Worm (Caenorhabditis elegans) whole organism, late embryonic: Measurements from ENCODE around the gene F29B9.12.
A peak's percentile ranks its signal among the peaks of the same experiment; 100 is the strongest.

ENCODE experiments used
- C38D4.7 ChIP-seq: fragments of 200-800 bp; sonication (Bioruptor generic); optimal IDR thresholded peaks from 2 replicates; lab custom pipeline; 2018; ENCODE audit warnings: mild to moderate bottlenecking, missing genetic modification characterization, moderate library complexity, missing compliant biosample characterization
- F13H6.1 ChIP-seq: sonication (generic microtip); optimal IDR thresholded peaks from 2 replicates; lab custom pipeline; 2016; ENCODE audit warnings: missing genetic modification characterization, missing compliant biosample characterization
- K02D7.2 ChIP-seq: sonication (generic microtip); optimal IDR thresholded peaks from 2 replicates; lab custom pipeline; 2017; ENCODE audit warnings: mild to moderate bottlenecking, missing genetic modification characterization, missing compliant biosample characterization
- T23F11.4 ChIP-seq: fragments of 200-800 bp; sonication (Bioruptor generic); optimal IDR thresholded peaks from 2 replicates; lab custom pipeline; 2018; ENCODE audit warnings: mild to moderate bottlenecking, missing genetic modification characterization, missing compliant biosample characterization
- ahr-1 ChIP-seq: sonication (generic microtip); optimal IDR thresholded peaks from 2 replicates; lab custom pipeline; 2016; ENCODE audit warnings: missing genetic modification characterization, missing compliant biosample characterization
- ceh-14 ChIP-seq: sonication (generic microtip); optimal IDR thresholded peaks from 2 replicates; lab custom pipeline; 2016; ENCODE audit warnings: missing genotype, missing genetic modification characterization, missing compliant biosample characterization
- ceh-22 ChIP-seq: sonication (generic microtip); optimal IDR thresholded peaks from 2 replicates; lab custom pipeline; 2017; ENCODE audit warnings: missing biosample characterization, missing genetic modification characterization
- ceh-30 ChIP-seq: fragments of 150-350 bp; optimal IDR thresholded peaks from 2 replicates; lab custom pipeline; 2014; ENCODE audit warnings: missing biosample characterization, missing genetic modification characterization
- ceh-31 ChIP-seq: sonication (generic microtip); optimal IDR thresholded peaks from 2 replicates; lab custom pipeline; 2016; ENCODE audit warnings: missing genetic modification characterization, missing compliant biosample characterization
- ceh-45 ChIP-seq: fragments of 200-800 bp; sonication (Bioruptor generic); IDR thresholded peaks from 2 replicates; pipeline ENCODE4 v1.3.6; 2022; ENCODE audit warnings: missing genetic modification reagents, missing genetic modification characterization, missing compliant biosample characterization
- ceh-6 ChIP-seq: fragments of 200-800 bp; sonication (Bioruptor generic); optimal IDR thresholded peaks from 2 replicates; lab custom pipeline; 2018; ENCODE audit warnings: mild to moderate bottlenecking, missing genetic modification characterization, missing compliant biosample characterization
- ceh-9 ChIP-seq: sonication (generic microtip); optimal IDR thresholded peaks from 2 replicates; lab custom pipeline; 2016; ENCODE audit warnings: mild to moderate bottlenecking, missing genetic modification characterization, inconsistent platforms, missing compliant biosample characterization
- dmd-4 ChIP-seq: sonication (generic microtip); optimal IDR thresholded peaks from 2 replicates; lab custom pipeline; 2016; ENCODE audit warnings: borderline replicate concordance, missing genetic modification characterization, missing compliant biosample characterization
- elt-2 ChIP-seq: sonication (generic microtip); optimal IDR thresholded peaks from 2 replicates; lab custom pipeline; 2016; ENCODE audit warnings: missing genetic modification reagents, missing genetic modification characterization, missing compliant biosample characterization
- ets-4 ChIP-seq: sonication (generic microtip); optimal IDR thresholded peaks from 2 replicates; lab custom pipeline; 2016; ENCODE audit warnings: missing genetic modification characterization, missing compliant biosample characterization
- fax-1 ChIP-seq: sonication (generic microtip); optimal IDR thresholded peaks from 2 replicates; lab custom pipeline; 2016; ENCODE audit warnings: missing genotype, missing genetic modification characterization, missing compliant biosample characterization
- fkh-10 ChIP-seq: fragments of 150-350 bp; optimal IDR thresholded peaks from 2 replicates; lab custom pipeline; 2014; ENCODE audit warnings: missing biosample characterization, missing genetic modification reagents, missing genetic modification characterization
- gmeb-2 ChIP-seq: sonication (generic microtip); optimal IDR thresholded peaks from 2 replicates; lab custom pipeline; 2016; ENCODE audit warnings: missing genetic modification characterization, inconsistent platforms, missing compliant biosample characterization
- hlh-15 ChIP-seq: sonication (generic microtip); optimal IDR thresholded peaks from 2 replicates; lab custom pipeline; 2016; ENCODE audit warnings: missing genetic modification characterization, missing compliant biosample characterization
- mec-3 ChIP-seq: sonication (generic microtip); optimal IDR thresholded peaks from 2 replicates; lab custom pipeline; 2016; ENCODE audit warnings: borderline replicate concordance, missing genetic modification characterization, missing compliant biosample characterization
- nfya-1 ChIP-seq: sonication (generic microtip); optimal IDR thresholded peaks from 2 replicates; lab custom pipeline; 2017; ENCODE audit warnings: missing genetic modification characterization, mild to moderate bottlenecking, missing compliant biosample characterization, antibody characterized with exemption, moderate library complexity
- nhr-232 ChIP-seq: sonication (generic microtip); optimal IDR thresholded peaks from 2 replicates; lab custom pipeline; 2016; ENCODE audit warnings: missing genetic modification characterization, missing compliant biosample characterization
- npax-4 ChIP-seq: sonication (generic microtip); optimal IDR thresholded peaks from 2 replicates; lab custom pipeline; 2016; ENCODE audit warnings: missing genetic modification characterization, missing compliant biosample characterization
- pag-3 ChIP-seq: sonication (generic microtip); optimal IDR thresholded peaks from 2 replicates; lab custom pipeline; 2016; ENCODE audit warnings: missing compliant biosample characterization, missing genetic modification characterization, borderline replicate concordance
- pat-9 ChIP-seq: fragments of 200-800 bp; sonication (Bioruptor generic); optimal IDR thresholded peaks from 2 replicates; lab custom pipeline; 2018; ENCODE audit warnings: mild to moderate bottlenecking, missing genetic modification characterization, moderate library complexity, missing compliant biosample characterization
- pax-1 ChIP-seq: fragments of 150-350 bp; optimal IDR thresholded peaks from 2 replicates; lab custom pipeline; 2014; ENCODE audit warnings: missing biosample characterization, missing genetic modification characterization
- ref-2 ChIP-seq: sonication (generic microtip); optimal IDR thresholded peaks from 2 replicates; lab custom pipeline; 2016; ENCODE audit warnings: missing genetic modification characterization, missing compliant biosample characterization
- sox-4 ChIP-seq: sonication (generic microtip); optimal IDR thresholded peaks from 2 replicates; lab custom pipeline; 2017; ENCODE audit warnings: mild to moderate bottlenecking, missing genetic modification characterization, inconsistent platforms, missing compliant biosample characterization
- tbx-2 ChIP-seq: sonication (generic microtip); optimal IDR thresholded peaks from 2 replicates; lab custom pipeline; 2016; ENCODE audit warnings: missing genetic modification characterization, missing compliant biosample characterization
- tbx-7 ChIP-seq: sonication (generic microtip); optimal IDR thresholded peaks from 2 replicates; lab custom pipeline; 2016; ENCODE audit warnings: missing genotype, missing genetic modification characterization, missing compliant biosample characterization
- ttx-3 ChIP-seq: sonication (generic microtip); optimal IDR thresholded peaks from 2 replicates; lab custom pipeline; 2016; ENCODE audit warnings: missing genetic modification reagents, missing genetic modification characterization, missing compliant biosample characterization
- unc-3 ChIP-seq, 2 experiments: fragments of 200-800 bp in 1 of 2; sonication (Bioruptor generic) in 1 of 2; sonication (generic microtip) in 1 of 2; conservative IDR thresholded peaks in 1 of 2; optimal IDR thresholded peaks in 1 of 2; 2 replicates each; pipeline versions ENCODE4 v1.3.6 to Lab custom; 2016 to 2022; ENCODE audit warnings: missing compliant biosample characterization in 2 of 2, missing genetic modification characterization in 2 of 2, missing genetic modification reagents in 1 of 2
- unc-55 ChIP-seq: sonication (generic microtip); optimal IDR thresholded peaks from 2 replicates; lab custom pipeline; 2017; ENCODE audit warnings: missing biosample characterization, missing genetic modification reagents, missing genetic modification characterization
- unc-86 ChIP-seq: sonication (generic microtip); optimal IDR thresholded peaks from 2 replicates; lab custom pipeline; 2016; ENCODE audit warnings: missing genetic modification characterization, missing compliant biosample characterization
- ztf-16 ChIP-seq: sonication (generic microtip); optimal IDR thresholded peaks from 2 replicates; lab custom pipeline; 2017; ENCODE audit warnings: missing genetic modification characterization, missing compliant biosample characterization

Gene F29B9.12

DNA sequence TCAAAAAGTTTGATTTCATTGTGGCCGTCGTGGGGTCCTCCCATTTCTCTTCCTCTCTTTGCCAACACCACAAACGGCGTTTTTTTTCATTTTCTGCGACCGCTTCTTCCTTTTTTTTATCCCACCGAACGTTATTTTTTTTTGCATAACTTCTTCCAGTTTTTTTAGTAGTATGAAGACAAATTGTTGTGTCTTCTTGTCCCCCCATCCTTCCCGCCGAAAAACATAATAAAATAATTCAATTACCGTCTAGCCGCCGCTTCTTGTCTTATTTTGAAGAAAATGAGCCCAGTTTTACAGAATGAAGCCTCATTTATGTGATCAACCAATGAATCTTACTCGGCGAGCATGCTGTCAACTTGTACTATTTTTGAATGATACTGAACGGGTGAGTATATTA is at the start of gene F29B9.12:
F29B9.12 (plus strand) TSS at position 301 of the 400 bp plus-strand sequence.
- TF ChIP-seq nhr-232 (tag; lab: Kevin White, UChicago) (no peak), ztf-16 (tag; lab: Kevin White, UChicago) (no peak), K02D7.2 (tag; lab: Kevin White, UChicago) (no peak), ceh-9 (no peak), ref-2 (no peak), ceh-6 (no peak), ceh-22 (tag; lab: Kevin White, UChicago) (no peak), tbx-2 (no peak), ceh-14 (tag; lab: Kevin White, UChicago) (no peak)

- TF ChIP-seq ceh-31 (tag; lab: Kevin White, UChicago) (peak; percentile 4), sox-4 (tag; lab: Kevin White, UChicago) (no peak)
- TF ChIP-seq, all 69 proteins: peak for 1
Measured at ce11 chrIV:4623852-4624251, 45.5 kb upstream of the F29B9.12 start.

DNA sequence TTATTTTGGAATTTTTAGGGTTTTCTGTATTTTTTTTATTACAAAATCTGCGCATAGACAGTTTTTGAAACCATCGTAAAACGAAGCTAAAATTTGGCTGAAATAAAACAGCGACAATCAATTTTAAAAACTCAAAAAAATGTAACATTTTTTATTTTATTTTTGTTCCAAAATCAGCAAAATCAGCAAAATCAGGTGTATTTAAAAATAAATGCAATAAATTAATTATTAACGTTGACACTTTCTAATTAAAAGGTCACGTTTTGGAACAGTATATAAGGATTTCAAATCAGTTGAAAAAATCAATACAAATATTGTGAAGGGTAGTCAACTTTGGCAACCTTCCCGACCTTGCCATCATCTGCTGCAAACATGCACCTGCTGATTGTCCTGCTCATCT is 35.9 kb upstream of the F29B9.12 start, which contains the start of gene R105.1:
R105.1 (plus strand) TSS at position 301 of the 400 bp plus-strand sequence.
- TF ChIP-seq elt-2 (tag; lab: Kevin White, UChicago), result no peak
- no peak for TF ChIP-seq gmeb-2 (tag; lab: Kevin White, UChicago)
- TF ChIP-seq ceh-45, result no peak
- TF ChIP-seq fax-1 (tag; lab: Kevin White, UChicago), result no peak
- TF ChIP-seq pat-9 (tag; lab: Kevin White, UChicago), result no peak
- no peak for TF ChIP-seq ahr-1 (tag; lab: Kevin White, UChicago)
- no peak for TF ChIP-seq tbx-7 (tag; lab: Kevin White, UChicago)
- TF ChIP-seq hlh-15 (tag; lab: Kevin White, UChicago), result no peak
- TF ChIP-seq C38D4.7 (GFP tag; lab: Kevin White, UChicago), result no peak
- TF ChIP-seq pag-3 (tag; lab: Kevin White, UChicago), result no peak
- no peak for TF ChIP-seq T23F11.4 (GFP tag; lab: Kevin White, UChicago)
- no peak for TF ChIP-seq nfya-1
- TF ChIP-seq, all 69 proteins: peak for 0

DNA sequence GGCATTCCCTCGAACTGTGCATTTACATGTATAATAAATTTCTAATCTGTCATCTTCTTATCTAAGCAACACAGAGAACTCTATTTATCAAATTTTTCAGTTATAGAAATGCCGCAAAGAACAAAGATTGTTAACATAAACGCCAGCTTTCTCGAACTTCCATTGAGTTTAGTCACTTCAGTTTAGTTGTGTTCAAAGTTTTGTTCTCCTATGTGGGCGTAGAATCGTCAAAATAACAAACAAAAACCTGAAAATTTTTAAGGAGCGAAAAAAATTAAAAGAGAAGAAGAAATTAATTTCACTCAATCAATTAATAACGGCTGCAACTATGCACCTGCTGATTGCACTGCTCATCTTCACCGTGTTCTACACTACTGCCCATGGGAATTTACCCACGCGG is 33.3 kb upstream of the F29B9.12 start, which contains the start of gene R105.5:
R105.5 (plus strand) TSS at position 301 of the 400 bp plus-strand sequence.
- no peak for TF ChIP-seq elt-2 (tag; lab: Kevin White, UChicago)
- TF ChIP-seq K02D7.2 (tag; lab: Kevin White, UChicago), result no peak
- TF ChIP-seq pax-1 (tag; lab: Kevin White, UChicago), result no peak
- TF ChIP-seq sox-4 (tag; lab: Kevin White, UChicago), result no peak
- no peak for TF ChIP-seq mec-3 (tag; lab: Kevin White, UChicago)
- TF ChIP-seq npax-4 (tag; lab: Kevin White, UChicago), result no peak
- TF ChIP-seq ztf-16 (tag; lab: Kevin White, UChicago), result no peak
- TF ChIP-seq ceh-30 (tag; lab: Kevin White, UChicago), result no peak
- TF ChIP-seq unc-86 (tag; lab: Kevin White, UChicago), result no peak
- TF ChIP-seq pat-9 (tag; lab: Kevin White, UChicago), result no peak
- TF ChIP-seq F13H6.1 (tag; lab: Kevin White, UChicago), result no peak
- TF ChIP-seq, all 69 proteins: peak for 0

DNA sequence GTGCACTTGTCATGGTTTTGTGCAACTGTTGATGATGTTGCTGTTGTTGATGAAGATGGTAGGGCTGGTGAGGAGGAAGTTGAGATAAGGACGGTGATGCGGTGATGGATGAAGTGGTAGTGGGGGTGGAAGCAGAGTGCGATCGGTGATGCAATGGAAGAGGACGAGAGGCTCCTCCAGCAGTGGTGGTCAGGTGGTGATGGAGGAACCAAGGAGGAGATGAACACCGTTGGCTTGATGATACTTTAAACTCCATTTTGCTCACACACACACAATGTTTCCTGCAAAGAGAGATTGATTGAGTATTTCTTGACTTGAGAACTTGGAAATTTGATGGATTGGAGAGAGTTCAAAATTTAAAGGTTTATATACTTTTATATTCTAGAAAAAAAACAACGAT is 31.5 kb upstream of the F29B9.12 start, which contains the start of gene F19C7.8:
F19C7.8 (minus strand) TSS at position 256 of the 400 bp plus-strand sequence.
- no peak for TF ChIP-seq dmd-4 (tag; lab: Kevin White, UChicago)
- no peak for TF ChIP-seq ceh-30 (tag; lab: Kevin White, UChicago)
- TF ChIP-seq ttx-3 (tag; lab: Kevin White, UChicago), result no peak
- TF ChIP-seq ahr-1 (tag; lab: Kevin White, UChicago), result no peak
- no peak for TF ChIP-seq fkh-10 (GFP tag; lab: Kevin White, UChicago)
- TF ChIP-seq unc-55 (GFP tag; lab: Kevin White, UChicago), result peak; percentile 44
- TF ChIP-seq unc-3 (GFP tag; conservative IDR thresholded peaks at IDR 0.05; lab: Robert Waterston, UW), result no peak
- no peak for TF ChIP-seq unc-3 (tag; optimal IDR thresholded peaks at IDR 0.05; lab: Kevin White, UChicago)
- no peak for TF ChIP-seq ets-4 (tag; lab: Kevin White, UChicago)
- no peak for TF ChIP-seq unc-86 (tag; lab: Kevin White, UChicago)
